Worm (Caenorhabditis elegans) whole organism, midembryonic: ENCODE measurements around the gene Y41D4B.24.

Experiments used
- flt-1 ChIP-seq: fragments of 200-800 bp; sonication (Bioruptor generic); IDR thresholded peaks from 2 replicates; pipeline ENCODE4 v1.3.6; 2022; ENCODE audit warnings: missing genetic modification characterization, missing compliant biosample characterization
- klf-2 ChIP-seq: fragments of 200-800 bp; sonication (Bioruptor generic); conservative IDR thresholded peaks from 2 replicates; pipeline ENCODE4 v1.3.6; 2022; ENCODE audit warnings: missing genetic modification reagents, missing genetic modification characterization, missing compliant biosample characterization

DNA sequence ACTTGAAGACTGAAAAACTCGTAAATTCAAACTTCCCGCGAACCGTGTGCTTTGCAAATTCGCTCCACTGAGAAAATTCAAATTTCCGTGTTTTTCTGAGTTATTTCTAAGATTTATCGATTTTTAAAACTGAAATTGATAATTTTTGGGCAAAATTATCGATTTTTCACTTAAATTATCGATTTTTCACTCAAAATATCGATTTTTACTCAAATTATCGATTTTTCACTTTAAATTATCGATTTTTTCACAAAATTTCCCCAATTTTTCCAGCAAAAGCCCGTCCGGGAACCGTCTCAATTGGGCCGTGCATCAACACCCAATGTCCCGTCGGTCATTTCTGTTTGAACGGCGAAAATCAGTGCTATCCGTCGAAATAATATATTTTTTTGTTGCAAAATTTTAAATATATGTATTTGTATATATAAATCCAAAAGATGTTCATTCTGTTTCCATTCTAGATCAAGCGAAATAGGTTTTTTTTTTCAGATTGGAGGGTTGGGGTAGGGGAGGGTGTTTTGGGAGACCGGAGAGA, 45.6 kb upstream of the Y41D4B.24 start:
- no peak for TF ChIP-seq flt-1 (GFP tag; lab: Robert Waterston, UW)
- TF ChIP-seq klf-2: no peak
